Fruit fly (Drosophila melanogaster): Measurements from ENCODE around the gene FER.

FER gene

DNA sequence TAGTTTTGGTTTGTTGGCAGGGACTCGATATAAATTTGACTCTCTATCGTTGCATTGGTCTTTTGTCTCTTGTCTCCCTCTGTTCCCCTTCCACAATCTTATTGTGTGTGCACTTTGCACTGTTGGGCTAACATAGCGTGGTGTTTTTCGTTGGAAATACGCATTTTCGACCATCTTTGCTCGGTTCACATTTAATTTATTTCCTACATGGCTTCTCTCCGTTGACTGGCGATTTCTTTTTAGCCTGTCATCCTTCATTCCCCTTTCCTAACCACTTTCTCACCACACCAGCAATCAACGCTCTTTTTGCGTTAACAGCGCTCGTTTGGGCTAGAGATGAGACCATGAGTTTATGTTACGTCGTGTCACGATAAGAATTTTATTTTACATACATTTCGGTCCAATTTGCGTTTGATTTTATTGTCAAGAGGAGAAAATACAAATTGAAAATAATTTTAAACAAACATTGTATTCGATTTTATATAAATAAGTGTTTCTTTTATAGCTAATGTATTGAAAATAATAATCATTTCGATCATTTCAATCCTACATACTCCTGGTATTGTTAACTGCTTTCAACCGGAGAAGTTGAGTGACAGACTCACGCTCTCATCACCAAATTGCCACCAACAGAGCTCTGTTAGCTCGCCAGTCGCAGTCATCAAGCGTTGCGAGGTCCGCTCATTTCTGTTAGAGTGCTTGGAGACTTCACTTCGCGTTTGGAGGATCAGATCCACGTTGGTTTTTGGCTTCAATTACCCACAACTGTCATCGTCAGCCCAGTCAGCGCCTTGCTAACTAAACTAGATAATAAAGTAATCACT, 52.9 kb downstream of the FER start (continued):
- TF ChIP-seq fd64A (GFP tag; optimal IDR thresholded peaks at IDR 0.05) (peak; percentile 12), Hsf (GFP tag; optimal IDR thresholded peaks at IDR 0.05) (peak; percentile 70), pb (GFP tag; optimal IDR thresholded peaks at IDR 0.05) (peak; percentile 29), Asciz (GFP tag; optimal IDR thresholded peaks at IDR 0.05) (peak; percentile 55), Hand (GFP tag; optimal IDR thresholded peaks at IDR 0.05) (peak; percentile 68), Scr (GFP tag; IDR thresholded peaks at IDR 0.05; ENCODE audit: partially characterized antibody) (peak; percentile 97), CG17912 (GFP tag; optimal IDR thresholded peaks at IDR 0.05) (no peak), crc (GFP tag; optimal IDR thresholded peaks at IDR 0.05) (peak; percentile 6), CG10267 (tag; optimal IDR thresholded peaks at IDR 0.05) (peak; percentile 74), unc-4 (GFP tag; IDR thresholded peaks at IDR 0.05; ENCODE audit: partially characterized antibody) (peak; percentile 97), NC2α (GFP tag; optimal IDR thresholded peaks at IDR 0.05) (peak; percentile 61), CrebB (tag; optimal IDR thresholded peaks at IDR 0.05) (peak; percentile 55), Dfd (GFP tag; optimal IDR thresholded peaks at IDR 0.05) (no peak), CG11695 (GFP tag; IDR thresholded peaks at IDR 0.05) (peak; percentile 80), hth (optimal IDR thresholded peaks at IDR 0.05) (no peak), crp (GFP tag; optimal IDR thresholded peaks at IDR 0.05) (peak in 1 of 2 experiments; percentile 16), sna (GFP tag; IDR thresholded peaks at IDR 0.05; ENCODE audit: partially characterized antibody) (peak; percentile 94), Neu2 (GFP tag; optimal IDR thresholded peaks at IDR 0.05; ENCODE audit: borderline replicate concordance) (peak; percentile 5), CG6654 (GFP tag; optimal IDR thresholded peaks at IDR 0.05) (no peak), corto (GFP tag; optimal IDR thresholded peaks at IDR 0.05) (peak; percentile 89), CG6813 (GFP tag; optimal IDR thresholded peaks at IDR 0.05) (peak; percentile 60), CG18619 (GFP tag; optimal IDR thresholded peaks at IDR 0.05) (peak; percentile 76), tgo (GFP tag; IDR thresholded peaks at IDR 0.05) (peak; percentile 78), CG10654 (GFP tag; optimal IDR thresholded peaks at IDR 0.05) (peak; percentile 22), HLH4C (GFP tag; IDR thresholded peaks at IDR 0.05; ENCODE audit: partially characterized antibody) (peak; percentile 90), CG8388 (GFP tag; optimal IDR thresholded peaks at IDR 0.05) (peak; percentile 63), BtbVII (GFP tag; optimal IDR thresholded peaks at IDR 0.05) (peak; percentile 86), Aef1 (GFP tag; IDR thresholded peaks at IDR 0.05) (peak; percentile 58; the same call in 2 of the 3 replicates), PHDP (tag; optimal IDR thresholded peaks at IDR 0.05) (peak; percentile 85), nom (GFP tag; optimal IDR thresholded peaks at IDR 0.05) (peak; percentile 79), CG17186 (GFP tag; optimal IDR thresholded peaks at IDR 0.05) (peak; percentile 68), tup (GFP tag; optimal IDR thresholded peaks at IDR 0.05) (peak; percentile 25), CG15479 (GFP tag; optimal IDR thresholded peaks at IDR 0.05) (no peak), Ssrp (tag; optimal IDR thresholded peaks at IDR 0.05) (peak; percentile 57), CG5245 (GFP tag; optimal IDR thresholded peaks at IDR 0.05) (peak; percentile 24), inv (GFP tag; IDR thresholded peaks at IDR 0.05; ENCODE audit: partially characterized antibody) (peak; percentile 88), CHES-1-like (GFP tag; optimal IDR thresholded peaks at IDR 0.05) (peak; percentile 35), cato (GFP tag; optimal IDR thresholded peaks at IDR 0.05; ENCODE audit: borderline replicate concordance) (peak; percentile 23), CG6272 (GFP tag; IDR thresholded peaks at IDR 0.05) (no peak; the same call in 1 of the 2 replicates), CG3838 (GFP tag; optimal IDR thresholded peaks at IDR 0.05) (peak; percentile 34), CG9817 (tag; optimal IDR thresholded peaks at IDR 0.05) (peak; percentile 75), prd (optimal IDR thresholded peaks at IDR 0.05) (no peak), prd (GFP tag; IDR thresholded peaks at IDR 0.05) (peak; percentile 75), kah (GFP tag; optimal IDR thresholded peaks at IDR 0.05) (peak; percentile 37), CG11456 (GFP tag; IDR thresholded peaks at IDR 0.05) (peak; percentile 71; the same call in 2 of the 3 replicates), vnd (GFP tag; IDR thresholded peaks at IDR 0.05; ENCODE audit: partially characterized antibody) (peak; percentile 92), crol (GFP tag; IDR thresholded peaks at IDR 0.05) (peak; percentile 46; the same call in 1 of the 2 replicates)

All from whole organism, embryonic.